Fruit fly (Drosophila melanogaster) whole organism, embryonic: ENCODE measurements around the gene CoRest.
A peak's percentile ranks its signal among the peaks of the same experiment; 100 is the strongest.

Experiments used
- Adf1 ChIP-seq: fragments of 200-800 bp; sonication (Bioruptor generic); IDR thresholded peaks from 2 replicates; pipeline ENCODE4 v1.3.6; 2022; ENCODE audit warnings: missing biosample characterization, missing genetic modification characterization
- Bgb ChIP-seq: fragments of 200-800 bp; sonication (Bioruptor generic); IDR thresholded peaks from 2 replicates; pipeline ENCODE4 v1.3.6; 2022; ENCODE audit warnings: missing biosample characterization, missing genetic modification characterization; ENCODE audit not compliant: partially characterized antibody
- C15 ChIP-seq: fragments of 200-800 bp; sonication (Bioruptor generic); IDR thresholded peaks from 3 replicates; pipeline ENCODE4 v1.3.6; 2022; ENCODE audit warnings: missing biosample characterization, missing genetic modification characterization
- CG1024 ChIP-seq: fragments of 200-800 bp; sonication (Bioruptor generic); IDR thresholded peaks from 2 replicates; pipeline ENCODE4 v1.3.6; 2022; ENCODE audit warnings: missing biosample characterization, missing genetic modification characterization
- CG10321 ChIP-seq: fragments of 200-800 bp; sonication (Bioruptor generic); IDR thresholded peaks from 2 replicates; pipeline ENCODE4 v1.3.6; 2022; ENCODE audit warnings: missing biosample characterization, missing genetic modification characterization
- CG13287 ChIP-seq: fragments of 200-800 bp; sonication (Bioruptor generic); IDR thresholded peaks from 2 replicates; pipeline ENCODE4 v1.3.6; 2022; ENCODE audit warnings: missing biosample characterization, missing genetic modification characterization; ENCODE audit not compliant: partially characterized antibody
- CG14050 ChIP-seq: fragments of 200-800 bp; sonication (Bioruptor generic); IDR thresholded peaks from 3 replicates; pipeline ENCODE4 v1.3.6; 2022; ENCODE audit warnings: missing biosample characterization, missing genetic modification characterization
- CG1529 ChIP-seq: fragments of 200-800 bp; sonication (Bioruptor generic); optimal IDR thresholded peaks from 3 replicates; lab custom pipeline; 2018; ENCODE audit warnings: missing biosample characterization, missing genetic modification characterization
- CG17361 ChIP-seq: fragments of 200-800 bp; sonication (Bioruptor generic); IDR thresholded peaks from 3 replicates; pipeline ENCODE4 v1.3.6; 2022; ENCODE audit warnings: missing biosample characterization, missing genetic modification characterization
- CG17829 ChIP-seq: fragments of 200-800 bp; optimal IDR thresholded peaks from 2 replicates; lab custom pipeline; 2019; ENCODE audit warnings: missing biosample characterization, mild to moderate bottlenecking, missing genetic modification characterization, moderate library complexity
- CG18599 ChIP-seq: fragments of 200-800 bp; sonication (Bioruptor generic); optimal IDR thresholded peaks from 3 replicates; lab custom pipeline; 2017; ENCODE audit warnings: missing biosample characterization, missing genetic modification characterization, mild to moderate bottlenecking, moderate library complexity, missing genetic modification reagents
- CG2199 ChIP-seq: fragments of 200-800 bp; sonication (Bioruptor generic); IDR thresholded peaks from 3 replicates; pipeline ENCODE4 v1.3.6; 2022; ENCODE audit warnings: missing biosample characterization, missing genetic modification characterization
- CG2875 ChIP-seq: fragments of 200-800 bp; sonication (Bioruptor generic); optimal IDR thresholded peaks from 2 replicates; lab custom pipeline; 2017; ENCODE audit warnings: missing biosample characterization, mild to moderate bottlenecking, missing genetic modification characterization, missing genetic modification reagents
- CG3163 ChIP-seq: fragments of 200-800 bp; sonication (Bioruptor generic); optimal IDR thresholded peaks from 3 replicates; lab custom pipeline; 2016; ENCODE audit warnings: missing biosample characterization, missing genetic modification characterization
- CG32532 ChIP-seq: fragments of 200-800 bp; sonication (Bioruptor generic); IDR thresholded peaks from 2 replicates; pipeline ENCODE4 v1.3.6; 2022; ENCODE audit warnings: missing biosample characterization, missing genetic modification characterization
- CG3281 ChIP-seq: fragments of 200-800 bp; sonication (Bioruptor generic); optimal IDR thresholded peaks from 3 replicates; lab custom pipeline; 2017; ENCODE audit warnings: missing biosample characterization, mild to moderate bottlenecking, missing genetic modification characterization
- CG33213 ChIP-seq: fragments of 200-800 bp; sonication (Bioruptor generic); optimal IDR thresholded peaks from 3 replicates; lab custom pipeline; 2016; ENCODE audit warnings: missing biosample characterization, missing genetic modification characterization
- CG34422 ChIP-seq: fragments of 200-800 bp; sonication (Bioruptor generic); IDR thresholded peaks from 3 replicates; pipeline ENCODE4 v1.3.6; 2022; ENCODE audit warnings: missing biosample characterization, missing genetic modification characterization
- CG3847 ChIP-seq: fragments of 200-800 bp; sonication (Bioruptor generic); IDR thresholded peaks from 2 replicates; pipeline ENCODE4 v1.3.6; 2022; ENCODE audit warnings: missing biosample characterization, missing genetic modification characterization
- CG3995 ChIP-seq: fragments of 200-800 bp; sonication (Bioruptor generic); optimal IDR thresholded peaks from 3 replicates; lab custom pipeline; 2016; ENCODE audit warnings: missing biosample characterization, missing genetic modification characterization
- CG4360 ChIP-seq: fragments of 200-800 bp; sonication (Bioruptor generic); IDR thresholded peaks from 2 replicates; pipeline ENCODE4 v1.3.6; 2022; ENCODE audit warnings: missing biosample characterization, missing genetic modification characterization
- CG6272 ChIP-seq: fragments of 200-800 bp; sonication (Bioruptor generic); IDR thresholded peaks from 2 replicates; pipeline ENCODE4 v1.3.6; 2022; ENCODE audit warnings: missing biosample characterization, missing genetic modification characterization
- CG8765 ChIP-seq: fragments of 200-800 bp; sonication (Bioruptor generic); IDR thresholded peaks from 2 replicates; pipeline ENCODE4 v1.3.6; 2022; ENCODE audit warnings: missing biosample characterization, missing genetic modification characterization
- CG9932 ChIP-seq: fragments of 200-800 bp; sonication (Bioruptor generic); IDR thresholded peaks from 2 replicates; pipeline ENCODE4 v1.3.6; 2022; ENCODE audit warnings: missing biosample characterization, missing genetic modification characterization
- Dp ChIP-seq: fragments of 200-800 bp; sonication (Bioruptor generic); optimal IDR thresholded peaks from 2 replicates; lab custom pipeline; 2018; ENCODE audit warnings: missing biosample characterization, mild to moderate bottlenecking, missing genetic modification characterization, moderate library complexity
- Drgx ChIP-seq: fragments of 200-800 bp; sonication (Bioruptor generic); IDR thresholded peaks from 2 replicates; pipeline ENCODE4 v1.3.6; 2022; ENCODE audit warnings: missing biosample characterization, missing genetic modification characterization
- Fer1 ChIP-seq: fragments of 200-800 bp; sonication (Bioruptor generic); optimal IDR thresholded peaks from 2 replicates; lab custom pipeline; 2017; ENCODE audit warnings: missing biosample characterization, mild to moderate bottlenecking, missing genetic modification characterization
- Hsf ChIP-seq: fragments of 200-800 bp; sonication (Bioruptor generic); optimal IDR thresholded peaks from 3 replicates; lab custom pipeline; 2016; ENCODE audit warnings: missing biosample characterization, missing genetic modification characterization
- Rfx ChIP-seq: fragments of 200-800 bp; sonication (Bioruptor generic); IDR thresholded peaks from 2 replicates; pipeline ENCODE4 v1.3.6; 2022; ENCODE audit warnings: missing biosample characterization, missing genetic modification characterization
- Six4 ChIP-seq: fragments of 200-800 bp; sonication (Bioruptor generic); optimal IDR thresholded peaks from 2 replicates; lab custom pipeline; 2016; ENCODE audit warnings: missing biosample characterization, missing genetic modification characterization
- Stat92E ChIP-seq, 3 experiments: fragments of >200 bp in 2 of 3; fragments of 200-800 bp in 1 of 3; sonication (Bioruptor generic) in 1 of 3; optimal IDR thresholded peaks; 2 replicates each; lab custom pipeline; 2017 to 2019; ENCODE audit warnings: missing biosample characterization in 3 of 3, missing genetic modification characterization in 3 of 3, mild to moderate bottlenecking in 1 of 3, moderate library complexity in 1 of 3
- Trl ChIP-seq, 3 experiments: fragments of >200 bp in 2 of 3; fragments of 200-800 bp in 1 of 3; sonication (Bioruptor generic) in 1 of 3; optimal IDR thresholded peaks; 2 replicates in 1 of 3; 3 replicates in 2 of 3; lab custom pipeline; 2016 to 2017; ENCODE audit warnings: missing biosample characterization in 1 of 3, missing genetic modification characterization in 1 of 3
- bsh ChIP-seq, 2 experiments: fragments of 200-800 bp; sonication (Bioruptor generic); optimal IDR thresholded peaks; 2 replicates each; lab custom pipeline; 2017 to 2018; ENCODE audit warnings: mild to moderate bottlenecking in 2 of 2, missing biosample characterization in 2 of 2, missing genetic modification characterization in 2 of 2, moderate library complexity in 1 of 2
- chinmo ChIP-seq: fragments of 200-800 bp; sonication (Bioruptor generic); IDR thresholded peaks from 4 replicates; pipeline ENCODE4 v1.3.6; 2022; ENCODE audit warnings: missing biosample characterization, missing genetic modification characterization; ENCODE audit not compliant: partially characterized antibody
- ci ChIP-seq: fragments of 200-800 bp; sonication (Bioruptor generic); IDR thresholded peaks from 3 replicates; pipeline ENCODE4 v1.3.6; 2022; ENCODE audit warnings: missing biosample characterization, missing genetic modification characterization
- ewg ChIP-seq: fragments of 200-800 bp; sonication (Bioruptor generic); optimal IDR thresholded peaks from 3 replicates; lab custom pipeline; 2017; ENCODE audit warnings: mild to moderate bottlenecking, missing biosample characterization, missing genetic modification reagents, missing genetic modification characterization
- gfzf ChIP-seq: fragments of 200-800 bp; sonication (Bioruptor generic); optimal IDR thresholded peaks from 2 replicates; lab custom pipeline; 2016; ENCODE audit warnings: missing biosample characterization, mild to moderate bottlenecking, missing genetic modification characterization, moderate library complexity
- inv ChIP-seq: fragments of 200-800 bp; sonication (Bioruptor generic); IDR thresholded peaks from 2 replicates; pipeline ENCODE4 v1.3.6; 2022; ENCODE audit warnings: missing biosample characterization, missing genetic modification characterization; ENCODE audit not compliant: partially characterized antibody
- ken ChIP-seq: fragments of 200-800 bp; sonication (Bioruptor generic); IDR thresholded peaks from 3 replicates; pipeline ENCODE4 v1.3.6; 2022; ENCODE audit warnings: missing biosample characterization, missing genetic modification characterization
- knrl ChIP-seq: fragments of 200-800 bp; sonication (Bioruptor generic); IDR thresholded peaks from 3 replicates; pipeline ENCODE4 v1.3.6; 2022; ENCODE audit warnings: missing biosample characterization, missing genetic modification characterization; ENCODE audit not compliant: partially characterized antibody
- lbe ChIP-seq: fragments of 200-800 bp; sonication (Bioruptor generic); optimal IDR thresholded peaks from 2 replicates; lab custom pipeline; 2016; ENCODE audit warnings: missing biosample characterization, mild to moderate bottlenecking, missing genetic modification characterization
- lilli ChIP-seq: fragments of 200-800 bp; sonication (Bioruptor generic); optimal IDR thresholded peaks from 3 replicates; lab custom pipeline; 2016; ENCODE audit warnings: missing biosample characterization, missing genetic modification characterization
- mld ChIP-seq: fragments of 200-800 bp; sonication (Bioruptor generic); IDR thresholded peaks from 3 replicates; pipeline ENCODE4 v1.3.6; 2022; ENCODE audit warnings: missing biosample characterization, missing genetic modification characterization; ENCODE audit not compliant: partially characterized antibody
- nerfin-1 ChIP-seq: fragments of 200-800 bp; sonication (Bioruptor generic); optimal IDR thresholded peaks from 3 replicates; lab custom pipeline; 2019; ENCODE audit warnings: missing biosample characterization, mild to moderate bottlenecking, missing genetic modification characterization, moderate library complexity
- nom ChIP-seq: fragments of 200-800 bp; sonication (Bioruptor generic); optimal IDR thresholded peaks from 2 replicates; lab custom pipeline; 2017; ENCODE audit warnings: missing biosample characterization, missing genetic modification characterization, mild to moderate bottlenecking, moderate library complexity, missing genetic modification reagents
- pfk ChIP-seq: fragments of 200-800 bp; sonication (Bioruptor generic); optimal IDR thresholded peaks from 2 replicates; lab custom pipeline; 2018; ENCODE audit warnings: missing biosample characterization, mild to moderate bottlenecking, missing genetic modification characterization, moderate library complexity
- pnt ChIP-seq: fragments of 200-800 bp; sonication (Bioruptor generic); optimal IDR thresholded peaks from 3 replicates; lab custom pipeline; 2016; ENCODE audit warnings: missing biosample characterization, missing genetic modification characterization
- repo ChIP-seq: fragments of 200-800 bp; sonication (Bioruptor generic); optimal IDR thresholded peaks from 2 replicates; lab custom pipeline; 2016; ENCODE audit warnings: missing biosample characterization, missing genetic modification characterization
- tna ChIP-seq: fragments of 200-800 bp; sonication (Bioruptor generic); IDR thresholded peaks from 2 replicates; pipeline ENCODE4 v1.3.6; 2022; ENCODE audit warnings: missing biosample characterization, missing genetic modification characterization; ENCODE audit not compliant: partially characterized antibody

The CoRest gene

DNA sequence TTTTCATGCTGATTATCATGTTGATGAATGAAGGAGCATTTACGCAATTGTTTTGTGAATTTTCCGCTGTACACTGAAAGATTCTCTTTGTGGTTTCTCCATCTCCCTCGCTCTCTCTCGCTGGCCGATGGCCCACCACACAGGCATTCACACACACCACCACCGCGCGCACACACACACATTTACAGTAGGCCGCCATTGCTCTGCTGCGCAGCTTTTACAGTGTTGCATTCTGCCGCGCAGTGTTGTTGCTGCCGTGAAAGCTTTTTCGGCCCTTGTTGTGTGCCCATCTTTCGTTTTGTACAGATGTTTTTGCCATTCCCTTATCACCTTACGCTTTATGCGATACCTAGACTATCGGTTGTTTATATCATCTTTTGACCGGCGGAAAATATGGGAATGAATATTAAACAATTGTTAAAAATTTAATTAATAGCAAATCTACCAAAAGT is 24.9 kb upstream of the CoRest start (continued):
- TF ChIP-seq Drgx (GFP tag; lab: Robert Waterston, UW) (peak; percentile 10; the same call in 1 of the 2 replicates), Bgb (GFP tag; lab: Robert Waterston, UW) (peak; percentile 78), tna (GFP tag; lab: Robert Waterston, UW) (no peak), CG3281 (GFP tag; lab: Kevin White, UChicago) (no peak), ewg (peak; percentile 95), pfk (GFP tag; lab: Kevin White, UChicago) (peak; percentile 60), CG14050 (GFP tag; lab: Robert Waterston, UW) (no peak), repo (no peak), Rfx (peak; percentile 46; the same call in 1 of the 2 replicates), bsh (GFP tag; optimal IDR thresholded peaks at IDR 0.05; lab: Kevin White, UChicago) (peak in 1 of 2 experiments; percentile 4), CG17361 (no peak), Trl (optimal IDR thresholded peaks at IDR 0.05; lab: Kevin White, UChicago) (peak; percentile 59 to 84), Trl (GFP tag; optimal IDR thresholded peaks at IDR 0.05; lab: Kevin White, UChicago) (no peak), CG2199 (0 out of 3 replicates have a peak, but pooled peaks have one; percentile 20), lilli (GFP tag; lab: Kevin White, UChicago) (peak; percentile 27), CG10321 (GFP tag; lab: Robert Waterston, UW) (no peak), CG8765 (GFP tag; lab: Robert Waterston, UW) (no peak), Stat92E (GFP tag; optimal IDR thresholded peaks at IDR 0.05; lab: Kevin White, UChicago) (no peak), CG3163 (GFP tag; lab: Kevin White, UChicago) (peak; percentile 37), inv (GFP tag; lab: Robert Waterston, UW) (peak; percentile 67), CG13287 (GFP tag; lab: Robert Waterston, UW) (peak; percentile 86), gfzf (GFP tag; lab: Kevin White, UChicago) (peak; percentile 67), CG4360 (GFP tag; lab: Robert Waterston, UW) (peak; percentile 80), nerfin-1 (tag; lab: Kevin White, UChicago) (peak; percentile 5), CG6272 (no peak), CG33213 (peak; percentile 27), CG34422 (GFP tag; lab: Robert Waterston, UW) (peak; percentile 8; the same call in 1 of the 3 replicates), CG2875 (GFP tag; lab: Kevin White, UChicago) (no peak), CG17829 (tag; lab: Kevin White, UChicago) (peak; percentile 15), Six4 (no peak), Dp (GFP tag; lab: Kevin White, UChicago) (peak; percentile 23), Hsf (GFP tag; lab: Kevin White, UChicago) (no peak), CG3847 (GFP tag; lab: Robert Waterston, UW) (peak; percentile 42), CG3995 (GFP tag; lab: Kevin White, UChicago) (no peak), ken (peak; percentile 52; the same call in 1 of the 3 replicates), Fer1 (peak; percentile 37), nom (peak; percentile 8), CG18599 (GFP tag; lab: Kevin White, UChicago) (no peak), lbe (GFP tag; lab: Kevin White, UChicago) (peak; percentile 71), knrl (peak; percentile 68), CG9932 (no peak; the same call in 1 of the 2 replicates), CG1024 (GFP tag; lab: Robert Waterston, UW) (no peak), CG1529 (GFP tag; lab: Kevin White, UChicago) (no peak), C15 (GFP tag; lab: Robert Waterston, UW) (no peak), mld (GFP tag; lab: Robert Waterston, UW) (peak; percentile 50; the same call in 2 of the 3 replicates), Adf1 (GFP tag; lab: Robert Waterston, UW) (peak; percentile 29), CG32532 (GFP tag; lab: Robert Waterston, UW) (peak; percentile 68), ci (GFP tag; lab: Robert Waterston, UW) (peak; percentile 57), chinmo (peak; percentile 97), pnt (GFP tag; lab: Kevin White, UChicago) (no peak)
